Worm (Caenorhabditis elegans) whole organism, mixed stage, embryonic: Measurements from ENCODE around the gene C44B12.3.

ENCODE experiments used
- ceh-43 ChIP-seq: fragments of 200-800 bp; sonication (Bioruptor generic); optimal IDR thresholded peaks from 2 replicates; lab custom pipeline; 2018; ENCODE audit warnings: mild to moderate bottlenecking, missing genetic modification characterization, moderate library complexity, missing compliant biosample characterization
- elt-1 ChIP-seq: sonication (generic microtip); optimal IDR thresholded peaks from 2 replicates; lab custom pipeline; 2017; ENCODE audit warnings: missing genetic modification characterization, mild to moderate bottlenecking, missing compliant biosample characterization, antibody characterized with exemption, moderate library complexity, borderline replicate concordance; ENCODE audit not compliant: insufficient read depth
- elt-3 ChIP-seq: fragments of 150-350 bp; optimal IDR thresholded peaks from 2 replicates; lab custom pipeline; 2014; ENCODE audit warnings: missing biosample characterization, missing genetic modification characterization
- lin-13 ChIP-seq: fragments of 150-350 bp; optimal IDR thresholded peaks from 2 replicates; lab custom pipeline; 2014; ENCODE audit warnings: missing biosample characterization, missing genetic modification characterization
- lsy-2 ChIP-seq: fragments of 150-350 bp; optimal IDR thresholded peaks from 2 replicates; lab custom pipeline; 2014; ENCODE audit warnings: missing biosample characterization, missing genetic modification characterization
- mab-5 ChIP-seq: fragments of 150-350 bp; optimal IDR thresholded peaks from 2 replicates; lab custom pipeline; 2014; ENCODE audit warnings: missing biosample characterization, missing genetic modification characterization
- mep-1 ChIP-seq: fragments of 150-350 bp; optimal IDR thresholded peaks from 2 replicates; lab custom pipeline; 2017; ENCODE audit warnings: missing biosample characterization, missing genetic modification reagents, missing genetic modification characterization, inconsistent platforms
- nhr-237 ChIP-seq: fragments of 150-350 bp; optimal IDR thresholded peaks from 2 replicates; lab custom pipeline; 2014; ENCODE audit warnings: missing biosample characterization, missing genetic modification characterization
- nhr-28 ChIP-seq: fragments of 150-350 bp; optimal IDR thresholded peaks from 2 replicates; lab custom pipeline; 2014; ENCODE audit warnings: missing biosample characterization, missing genetic modification characterization
- nhr-76 ChIP-seq: sonication (generic microtip); optimal IDR thresholded peaks from 2 replicates; lab custom pipeline; 2017; ENCODE audit warnings: missing biosample characterization, missing genetic modification characterization
- snpc-4 ChIP-seq: fragments of 150-350 bp; optimal IDR thresholded peaks from 2 replicates; lab custom pipeline; 2014; ENCODE audit warnings: missing biosample characterization, missing genetic modification characterization
- unc-39 ChIP-seq: fragments of 150-350 bp; optimal IDR thresholded peaks from 2 replicates; lab custom pipeline; 2014; ENCODE audit warnings: missing biosample characterization, missing genetic modification characterization
- unc-62 ChIP-seq: fragments of 150-350 bp; optimal IDR thresholded peaks from 2 replicates; lab custom pipeline; 2014; ENCODE audit warnings: missing biosample characterization, missing genetic modification reagents, missing genetic modification characterization
- zip-8 ChIP-seq: fragments of 150-350 bp; optimal IDR thresholded peaks from 2 replicates; lab custom pipeline; 2014; ENCODE audit warnings: missing biosample characterization, missing genetic modification characterization

- TF ChIP-seq mab-5 (no peak), nhr-28 (tag; lab: Kevin White, UChicago) (no peak), nhr-76 (tag; lab: Kevin White, UChicago) (no peak), lsy-2 (tag; lab: Kevin White, UChicago) (no peak), zip-8 (tag; lab: Kevin White, UChicago) (no peak), lin-13 (tag; lab: Kevin White, UChicago) (no peak), elt-1 (tag; lab: Kevin White, UChicago) (no peak), snpc-4 (no peak), unc-62 (GFP tag; lab: Kevin White, UChicago) (no peak), nhr-237 (tag; lab: Kevin White, UChicago) (no peak), elt-3 (no peak), unc-39 (tag; lab: Kevin White, UChicago) (no peak), mep-1 (tag; lab: Kevin White, UChicago) (no peak), ceh-43 (GFP tag; lab: Kevin White, UChicago) (no peak)
Observed at ce11 chrIV:1105999-1106398, 1.4 kb downstream of the C44B12.3 start.
